Fruit fly (Drosophila melanogaster): ENCODE results near the gene CG9368.

DNA sequence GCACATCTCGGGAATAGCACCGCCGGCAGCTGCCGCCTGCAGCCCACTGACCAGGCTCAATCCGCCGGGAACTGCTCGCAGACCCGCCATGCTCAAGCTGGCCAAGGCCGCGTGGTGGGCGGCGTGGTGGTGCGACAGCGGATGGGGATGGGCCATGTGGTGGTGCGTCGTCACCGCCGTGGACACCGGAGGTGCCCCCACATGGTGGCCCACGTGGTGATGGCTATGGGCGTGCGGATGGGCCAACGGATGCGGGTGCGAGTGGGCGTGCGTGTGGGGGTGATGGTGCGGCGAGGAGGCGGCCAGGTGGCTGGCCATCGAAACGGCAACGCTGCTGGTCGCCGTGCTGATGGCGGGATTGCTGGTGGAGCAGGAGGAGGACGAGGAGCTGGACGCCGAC, 52.0 kb downstream of the CG9368 start:
- TF ChIP-seq CG8478 (optimal IDR thresholded peaks at IDR 0.05) (no peak), EcR (GFP tag; optimal IDR thresholded peaks at IDR 0.05) (no peak), pan (optimal IDR thresholded peaks at IDR 0.05) (no peak), psq (optimal IDR thresholded peaks at IDR 0.05) (no peak), Dll (optimal IDR thresholded peaks at IDR 0.05) (no peak), usp (GFP tag; optimal IDR thresholded peaks at IDR 0.05) (no peak)
